Fruit fly (Drosophila melanogaster): ENCODE measurements around the gene fzr.
A peak's percentile ranks its signal among the peaks of the same experiment; 100 is the strongest.

Gene fzr

DNA sequence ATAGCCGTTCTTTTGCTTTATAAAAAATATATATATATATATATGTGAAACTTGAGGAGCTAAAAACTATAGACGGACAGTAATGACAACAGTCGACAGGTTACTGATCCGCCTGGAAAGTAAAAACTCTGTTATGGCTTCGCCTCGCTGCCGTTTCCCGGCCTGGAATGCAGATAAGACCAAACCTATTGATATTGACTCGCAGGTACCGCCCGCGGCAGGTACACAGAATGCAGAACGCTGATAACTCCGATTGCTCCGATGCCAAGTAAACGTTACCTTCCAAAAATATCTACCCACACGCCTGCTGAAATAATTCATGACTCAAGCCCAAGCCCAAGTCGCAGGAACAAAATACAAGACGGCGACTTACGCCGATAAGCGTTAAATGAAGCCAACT, 1.9 kb downstream of the fzr start (continued):
- no peak for TF ChIP-seq tll (GFP tag; optimal IDR thresholded peaks at IDR 0.05)
- TF ChIP-seq tgo (GFP tag; IDR thresholded peaks at IDR 0.05), result no peak
- TF ChIP-seq ci (GFP tag; IDR thresholded peaks at IDR 0.05), result 0 out of 3 replicates have a peak, but pooled peaks have one; percentile 10
- no peak for TF ChIP-seq CG11456 (GFP tag; IDR thresholded peaks at IDR 0.05)
- TF ChIP-seq CG10462 (GFP tag; optimal IDR thresholded peaks at IDR 0.05), result no peak
- TF ChIP-seq onecut (GFP tag; IDR thresholded peaks at IDR 0.05), result no peak
- no peak for TF ChIP-seq CG4707 (GFP tag; optimal IDR thresholded peaks at IDR 0.05)
- no peak for TF ChIP-seq Tbp (GFP tag; optimal IDR thresholded peaks at IDR 0.05)
- no peak for TF ChIP-seq grn (GFP tag; optimal IDR thresholded peaks at IDR 0.05)
- TF ChIP-seq CG7271 (tag; optimal IDR thresholded peaks at IDR 0.05), result no peak
- no peak for TF ChIP-seq hkb (optimal IDR thresholded peaks at IDR 0.05)
- TF ChIP-seq hkb (GFP tag; IDR thresholded peaks at IDR 0.05), result no peak
- TF ChIP-seq MTF-1 (GFP tag; optimal IDR thresholded peaks at IDR 0.05; ENCODE audit: borderline replicate concordance), result no peak
- TF ChIP-seq Jarid2 (GFP tag; optimal IDR thresholded peaks at IDR 0.05), result no peak
- no peak for TF ChIP-seq ap (GFP tag; IDR thresholded peaks at IDR 0.05)
- TF ChIP-seq CG10366 (GFP tag; IDR thresholded peaks at IDR 0.05), result no peak

DNA sequence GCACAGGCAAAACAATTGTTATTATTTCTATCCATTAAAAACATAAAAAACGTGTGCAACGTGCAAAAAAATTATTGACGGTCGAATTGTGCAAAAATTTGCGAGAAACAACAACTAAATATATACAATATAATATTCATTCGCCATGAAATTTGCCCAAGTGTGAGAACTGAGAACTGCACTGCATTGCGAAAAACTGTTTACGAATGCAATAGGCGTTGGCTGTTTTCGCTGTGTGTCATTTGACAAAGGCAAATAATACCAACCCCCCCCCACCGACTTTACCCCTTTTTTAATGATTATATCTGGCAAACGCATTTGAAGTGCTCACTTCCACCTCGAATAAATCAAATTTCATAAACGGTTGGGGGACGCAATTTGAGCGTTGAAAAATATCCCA, 4.3 kb downstream of the fzr start:
- 0 out of 2 replicates have a peak, but pooled peaks have one; percentile 7 for TF ChIP-seq crol (GFP tag; IDR thresholded peaks at IDR 0.05)
- TF ChIP-seq CG12104 (GFP tag; optimal IDR thresholded peaks at IDR 0.05), result no peak
- TF ChIP-seq Med (GFP tag), result peak; percentile 15
- no peak for TF ChIP-seq CG13424 (tag; optimal IDR thresholded peaks at IDR 0.05)

DNA sequence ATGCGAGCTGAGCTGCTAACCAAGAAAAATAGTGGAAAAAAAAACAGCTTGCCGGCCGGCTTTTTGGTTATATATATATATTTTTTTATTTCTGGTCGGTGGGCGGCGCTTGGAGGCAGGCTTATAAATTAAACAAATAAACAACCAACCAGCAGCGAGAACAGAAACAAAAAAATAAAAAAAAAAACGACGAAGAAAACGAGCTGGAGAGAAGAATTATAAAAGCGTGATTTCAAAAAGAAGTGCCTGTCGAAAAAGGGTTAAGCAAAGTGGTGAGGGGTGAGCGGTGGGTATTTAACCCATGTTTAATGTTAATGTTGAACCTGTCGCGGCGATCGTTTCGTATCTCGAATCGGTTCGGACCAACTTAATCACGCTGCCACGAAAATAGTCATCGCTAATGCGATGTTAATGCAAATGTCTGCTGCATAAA, 8.1 kb downstream of the fzr start:
- TF ChIP-seq Sox100B (GFP tag; optimal IDR thresholded peaks at IDR 0.05) (no peak), kah (GFP tag; optimal IDR thresholded peaks at IDR 0.05) (no peak), sqz (GFP tag; optimal IDR thresholded peaks at IDR 0.05) (peak; percentile 75), cg (GFP tag; optimal IDR thresholded peaks at IDR 0.05) (no peak), Lpt (GFP tag; optimal IDR thresholded peaks at IDR 0.05) (no peak), CG42726 (GFP tag; IDR thresholded peaks at IDR 0.05; ENCODE audit: partially characterized antibody) (no peak), Adf1 (GFP tag; IDR thresholded peaks at IDR 0.05) (no peak), CG17328 (GFP tag; IDR thresholded peaks at IDR 0.05) (no peak), toy (GFP tag; IDR thresholded peaks at IDR 0.05) (no peak), sd (tag; optimal IDR thresholded peaks at IDR 0.05) (peak; percentile 20), Oli (tag; optimal IDR thresholded peaks at IDR 0.05) (no peak), ERR (GFP tag; optimal IDR thresholded peaks at IDR 0.05) (no peak), Dbx (GFP tag; IDR thresholded peaks at IDR 0.05) (no peak), CG14710 (tag; optimal IDR thresholded peaks at IDR 0.05) (no peak), CG6175 (GFP tag; IDR thresholded peaks at IDR 0.05) (0 out of 3 replicates have a peak, but pooled peaks have one; percentile 17), Med (GFP tag) (peak; percentile 19), pnt (GFP tag; optimal IDR thresholded peaks at IDR 0.05) (no peak), Camta (GFP tag; optimal IDR thresholded peaks at IDR 0.05) (no peak), ci (GFP tag; IDR thresholded peaks at IDR 0.05) (no peak), CG2875 (GFP tag; optimal IDR thresholded peaks at IDR 0.05) (no peak), CG13287 (GFP tag; IDR thresholded peaks at IDR 0.05; ENCODE audit: partially characterized antibody) (no peak), tna (GFP tag; IDR thresholded peaks at IDR 0.05; ENCODE audit: partially characterized antibody) (no peak), crc (GFP tag; optimal IDR thresholded peaks at IDR 0.05) (no peak), CG12744 (GFP tag; optimal IDR thresholded peaks at IDR 0.05) (no peak), Meics (GFP tag; optimal IDR thresholded peaks at IDR 0.05) (no peak), hbn (GFP tag; IDR thresholded peaks at IDR 0.05; ENCODE audit: partially characterized antibody) (no peak), Ets97D (GFP tag; optimal IDR thresholded peaks at IDR 0.05) (no peak), stwl (tag; optimal IDR thresholded peaks at IDR 0.05) (no peak), Trl (optimal IDR thresholded peaks at IDR 0.05) (no peak), Trl (GFP tag; optimal IDR thresholded peaks at IDR 0.05) (no peak), CG15696 (tag; optimal IDR thresholded peaks at IDR 0.05) (no peak)
